Worm (Caenorhabditis elegans): ENCODE measurements around the gene math-41.
"Not testable (repeated sequence)": the region's sequence is repeated elsewhere in the genome, so short reads cannot be mapped to it uniquely, and the experiment has no call there.

- not testable (repeated sequence) for TF ChIP-seq cebp-1 (GFP tag; IDR thresholded peaks at IDR 0.05); cebp-1 (tag; optimal IDR thresholded peaks at IDR 0.05); F57A8.1 (GFP tag; optimal IDR thresholded peaks at IDR 0.05); B0035.1 (tag; optimal IDR thresholded peaks at IDR 0.05); Y56A3A.18 (GFP tag; IDR thresholded peaks at IDR 0.05); atf-7 (tag; optimal IDR thresholded peaks at IDR 0.05); F39B2.1 (GFP tag; IDR thresholded peaks at IDR 0.05); ama-1 (optimal IDR thresholded peaks at IDR 0.05); ama-1 (GFP tag; optimal IDR thresholded peaks at IDR 0.05); aptf-3 (GFP tag; IDR thresholded peaks at IDR 0.05); madf-10 (tag; optimal IDR thresholded peaks at IDR 0.05); let-607 (tag; optimal IDR thresholded peaks at IDR 0.05); ztf-22 (GFP tag; optimal IDR thresholded peaks at IDR 0.05); dpl-1 (GFP tag; optimal IDR thresholded peaks at IDR 0.05)
Observed at ce11 chrII:1775234-1775633, 49.2 kb upstream of the math-41 start, which contains the start of gene F36H5.14.

Data from whole organism, young adult.